Worm (Caenorhabditis elegans) whole organism, L1 larva: ENCODE data around the gene F13C5.2.
A peak's percentile ranks its signal among the peaks of the same experiment; 100 is the strongest.

Source experiments
- C16A3.4 ChIP-seq: fragments of 150-350 bp; optimal IDR thresholded peaks from 2 replicates; lab custom pipeline; 2014; ENCODE audit warnings: missing biosample characterization, missing genetic modification characterization
- C34B4.2 ChIP-seq: sonication (generic microtip); optimal IDR thresholded peaks from 2 replicates; lab custom pipeline; 2017; ENCODE audit warnings: mild to moderate bottlenecking, missing genetic modification characterization, missing compliant biosample characterization
- Y116A8C.19 ChIP-seq: sonication (generic microtip); optimal IDR thresholded peaks from 2 replicates; lab custom pipeline; 2016; ENCODE audit warnings: missing compliant biosample characterization, missing genetic modification characterization, borderline replicate concordance
- ama-1 ChIP-seq: fragments of 150-350 bp; optimal IDR thresholded peaks from 2 replicates; lab custom pipeline; 2014
- blmp-1 ChIP-seq: fragments of 150-350 bp; optimal IDR thresholded peaks from 2 replicates; lab custom pipeline; 2014; ENCODE audit warnings: missing biosample characterization, missing genetic modification characterization
- ceh-63 ChIP-seq: fragments of 200-800 bp; sonication (Bioruptor generic); optimal IDR thresholded peaks from 2 replicates; lab custom pipeline; 2018; ENCODE audit warnings: mild to moderate bottlenecking, missing genetic modification characterization, missing compliant biosample characterization
- ceh-8 ChIP-seq: fragments of 200-800 bp; sonication (Bioruptor generic); optimal IDR thresholded peaks from 2 replicates; lab custom pipeline; 2018; ENCODE audit warnings: mild to moderate bottlenecking, missing genetic modification characterization, moderate library complexity, missing compliant biosample characterization
- ceh-88 ChIP-seq: fragments of 200-800 bp; sonication (Bioruptor generic); IDR thresholded peaks from 2 replicates; pipeline ENCODE4 v1.3.6; 2022; ENCODE audit warnings: missing genetic modification characterization, missing compliant biosample characterization
- ceh-90 ChIP-seq: sonication (generic microtip); optimal IDR thresholded peaks from 2 replicates; lab custom pipeline; 2016; ENCODE audit warnings: missing genetic modification characterization, missing compliant biosample characterization
- dpl-1 ChIP-seq, 3 experiments: fragments of 150-350 bp in 2 of 3; sonication (generic microtip) in 1 of 3; optimal IDR thresholded peaks; 2 replicates each; lab custom pipeline; 2014 to 2017; ENCODE audit warnings: missing biosample characterization in 3 of 3, missing genetic modification characterization in 3 of 3, missing genetic modification reagents in 3 of 3
- dsc-1 ChIP-seq: sonication (generic microtip); optimal IDR thresholded peaks from 2 replicates; lab custom pipeline; 2016; ENCODE audit warnings: mild to moderate bottlenecking, missing genetic modification characterization, missing compliant biosample characterization
- ets-5 ChIP-seq: fragments of 200-800 bp; sonication (Bioruptor generic); IDR thresholded peaks from 2 replicates; pipeline ENCODE4 v1.3.6; 2022; ENCODE audit warnings: missing genetic modification characterization, missing compliant biosample characterization
- fkh-10 ChIP-seq: sonication (generic microtip); optimal IDR thresholded peaks from 2 replicates; lab custom pipeline; 2017; ENCODE audit warnings: missing biosample characterization, missing genetic modification reagents, missing genetic modification characterization
- fkh-4 ChIP-seq: sonication (generic microtip); optimal IDR thresholded peaks from 2 replicates; lab custom pipeline; 2016; ENCODE audit warnings: missing compliant biosample characterization, missing genetic modification characterization, borderline replicate concordance
- fos-1 ChIP-seq: fragments of 150-350 bp; optimal IDR thresholded peaks from 2 replicates; lab custom pipeline; 2014; ENCODE audit warnings: missing biosample characterization, missing genetic modification characterization
- hlh-17 ChIP-seq: fragments of 200-800 bp; sonication (Bioruptor generic); optimal IDR thresholded peaks from 2 replicates; lab custom pipeline; 2018; ENCODE audit warnings: missing genetic modification characterization, mild to moderate bottlenecking, missing compliant biosample characterization, moderate library complexity, borderline replicate concordance
- hlh-4 ChIP-seq: sonication (generic microtip); optimal IDR thresholded peaks from 2 replicates; lab custom pipeline; 2016; ENCODE audit warnings: mild to moderate bottlenecking, missing genetic modification characterization, missing compliant biosample characterization
- isw-1 ChIP-seq: fragments of 200-800 bp; sonication (Bioruptor generic); IDR thresholded peaks from 2 replicates; pipeline ENCODE4 v1.3.6; 2022; ENCODE audit warnings: missing genetic modification characterization, missing compliant biosample characterization
- jun-1 ChIP-seq: fragments of 150-350 bp; optimal IDR thresholded peaks from 2 replicates; lab custom pipeline; 2014; ENCODE audit warnings: missing biosample characterization, missing genetic modification reagents, missing genetic modification characterization
- lin-13 ChIP-seq: fragments of 150-350 bp; optimal IDR thresholded peaks from 2 replicates; lab custom pipeline; 2014; ENCODE audit warnings: missing biosample characterization, missing genetic modification reagents, missing genetic modification characterization
- lin-14 ChIP-seq: fragments of 200-800 bp; sonication (Bioruptor generic); optimal IDR thresholded peaks from 2 replicates; lab custom pipeline; 2018; ENCODE audit warnings: mild to moderate bottlenecking, missing genetic modification characterization, moderate library complexity, missing compliant biosample characterization
- lin-15B ChIP-seq: fragments of 150-350 bp; sonication (generic microtip); optimal IDR thresholded peaks from 3 replicates; lab custom pipeline; 2014; ENCODE audit warnings: missing biosample characterization, missing genetic modification characterization
- lin-39 ChIP-seq: fragments of 150-350 bp; optimal IDR thresholded peaks from 2 replicates; lab custom pipeline; 2014; ENCODE audit warnings: missing biosample characterization, missing genetic modification reagents, missing genetic modification characterization
- mef-2 ChIP-seq: fragments of 150-350 bp; optimal IDR thresholded peaks from 2 replicates; lab custom pipeline; 2014; ENCODE audit warnings: missing biosample characterization, missing genetic modification characterization
- nhr-11 ChIP-seq: fragments of 150-350 bp; optimal IDR thresholded peaks from 2 replicates; lab custom pipeline; 2014; ENCODE audit warnings: missing biosample characterization, missing genetic modification characterization
- nhr-20 ChIP-seq: sonication (generic microtip); optimal IDR thresholded peaks from 2 replicates; lab custom pipeline; 2016; ENCODE audit warnings: mild to moderate bottlenecking, missing genetic modification characterization, missing compliant biosample characterization
- nhr-76 ChIP-seq: sonication (generic microtip); optimal IDR thresholded peaks from 2 replicates; lab custom pipeline; 2017; ENCODE audit warnings: missing biosample characterization, missing genetic modification characterization
- nhr-77 ChIP-seq: fragments of 150-350 bp; optimal IDR thresholded peaks from 2 replicates; lab custom pipeline; 2014; ENCODE audit warnings: missing biosample characterization, missing genetic modification characterization
- nhr-85 ChIP-seq: sonication (generic microtip); peaks from one replicate; lab custom pipeline; 2016; ENCODE audit warnings: missing genetic modification characterization, inconsistent platforms, missing compliant biosample characterization
- pax-3 ChIP-seq: fragments of 200-800 bp; sonication (Bioruptor generic); optimal IDR thresholded peaks from 2 replicates; lab custom pipeline; 2018; ENCODE audit warnings: mild to moderate bottlenecking, missing genetic modification characterization, moderate library complexity, missing compliant biosample characterization
- pqm-1 ChIP-seq: sonication (generic microtip); optimal IDR thresholded peaks from 3 replicates; lab custom pipeline; 2017; ENCODE audit warnings: missing biosample characterization, missing genetic modification characterization
- rnt-1 ChIP-seq: sonication (generic microtip); optimal IDR thresholded peaks from 2 replicates; lab custom pipeline; 2016; ENCODE audit warnings: mild to moderate bottlenecking, missing genetic modification characterization, moderate library complexity, missing compliant biosample characterization
- skn-1 ChIP-seq: fragments of 150-350 bp; optimal IDR thresholded peaks from 2 replicates; lab custom pipeline; 2014; ENCODE audit warnings: missing biosample characterization, missing genetic modification characterization
- snpc-4 ChIP-seq: fragments of 150-350 bp; optimal IDR thresholded peaks from 2 replicates; lab custom pipeline; 2014; ENCODE audit warnings: missing biosample characterization, missing genetic modification characterization
- sup-37 ChIP-seq: fragments of 200-800 bp; sonication (Bioruptor generic); optimal IDR thresholded peaks from 2 replicates; lab custom pipeline; 2018; ENCODE audit warnings: mild to moderate bottlenecking, missing genetic modification characterization, missing compliant biosample characterization
- tbx-2 ChIP-seq: sonication (generic microtip); optimal IDR thresholded peaks from 2 replicates; lab custom pipeline; 2016; ENCODE audit warnings: missing genetic modification characterization, missing compliant biosample characterization
- tlp-1 ChIP-seq: fragments of 150-350 bp; optimal IDR thresholded peaks from 2 replicates; lab custom pipeline; 2014; ENCODE audit warnings: missing biosample characterization, missing genetic modification characterization
- unc-30 ChIP-seq: sonication (generic microtip); optimal IDR thresholded peaks from 2 replicates; lab custom pipeline; 2017; ENCODE audit warnings: missing biosample characterization, missing genetic modification characterization
- unc-62 ChIP-seq: fragments of 150-350 bp; optimal IDR thresholded peaks from 2 replicates; lab custom pipeline; 2014; ENCODE audit warnings: missing biosample characterization, missing genetic modification reagents, missing genetic modification characterization
- zag-1 ChIP-seq: fragments of 150-350 bp; optimal IDR thresholded peaks from 2 replicates; lab custom pipeline; 2014; ENCODE audit warnings: missing biosample characterization, missing genetic modification characterization
- ztf-11 ChIP-seq, 2 experiments: sonication (generic microtip); optimal IDR thresholded peaks; 2 replicates each; lab custom pipeline; 2016 to 2017; ENCODE audit warnings: missing genetic modification characterization in 2 of 2, missing biosample characterization in 1 of 2, missing compliant biosample characterization in 1 of 2

F13C5.2 gene

DNA sequence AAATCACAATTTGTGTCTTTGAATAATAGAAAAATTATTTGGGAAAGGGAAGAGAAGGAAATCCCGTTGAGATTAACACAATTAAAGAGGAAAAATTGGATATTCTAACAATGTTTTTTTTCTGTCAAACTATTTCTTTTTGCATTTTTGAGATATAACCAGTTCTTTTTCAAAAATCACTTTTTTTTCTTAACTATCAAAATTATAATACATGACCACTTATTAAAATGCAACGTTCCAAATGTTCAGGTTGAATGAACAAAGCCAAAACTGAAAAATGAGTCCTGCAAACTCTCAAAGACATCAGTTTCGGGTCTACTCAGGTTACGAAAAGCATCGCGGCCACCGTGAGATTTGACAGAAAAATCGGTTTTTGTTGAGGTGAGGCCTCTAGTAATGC is 15.8 kb downstream of the F13C5.2 start:
- TF ChIP-seq lin-39 (tag; lab: Kevin White, UChicago) (no peak), ceh-90 (no peak), fos-1 (tag; lab: Kevin White, UChicago) (no peak), zag-1 (tag; lab: Kevin White, UChicago) (no peak), isw-1 (GFP tag; lab: Robert Waterston, UW) (no peak), fkh-10 (no peak), tlp-1 (no peak), sup-37 (GFP tag; lab: Kevin White, UChicago) (no peak), skn-1 (no peak), unc-62 (GFP tag; lab: Kevin White, UChicago) (no peak), hlh-17 (GFP tag; lab: Kevin White, UChicago) (no peak)
- TF ChIP-seq, all 84 proteins: peak for 0

DNA sequence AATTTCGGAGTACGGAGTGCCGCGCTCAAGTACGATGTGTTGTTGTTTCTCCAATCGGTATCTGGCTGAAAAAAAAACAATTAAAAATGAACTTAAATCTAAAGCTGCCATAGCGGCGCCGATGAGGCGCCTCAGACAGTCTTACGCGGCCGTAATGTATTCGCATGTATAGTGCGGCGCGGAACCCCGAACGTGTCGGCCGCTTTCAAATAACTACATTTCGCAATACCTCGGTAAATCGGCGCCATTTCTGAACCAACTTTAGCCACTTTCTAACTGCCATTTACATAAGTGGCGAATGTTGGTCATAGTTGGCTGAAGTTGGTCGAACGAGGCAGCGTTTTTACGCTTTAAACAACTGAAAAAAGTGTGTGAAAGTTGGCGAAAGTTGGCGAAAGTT is 19.0 kb downstream of the F13C5.2 start:
- TF ChIP-seq snpc-4 (tag; lab: Kevin White, UChicago) (peak; percentile 58), nhr-11 (tag; lab: Kevin White, UChicago) (no peak), blmp-1 (tag; lab: Kevin White, UChicago) (no peak), ztf-11 (tag; optimal IDR thresholded peaks at IDR 0.05; lab: Kevin White, UChicago) (no peak), ceh-8 (GFP tag; lab: Kevin White, UChicago) (no peak)

DNA sequence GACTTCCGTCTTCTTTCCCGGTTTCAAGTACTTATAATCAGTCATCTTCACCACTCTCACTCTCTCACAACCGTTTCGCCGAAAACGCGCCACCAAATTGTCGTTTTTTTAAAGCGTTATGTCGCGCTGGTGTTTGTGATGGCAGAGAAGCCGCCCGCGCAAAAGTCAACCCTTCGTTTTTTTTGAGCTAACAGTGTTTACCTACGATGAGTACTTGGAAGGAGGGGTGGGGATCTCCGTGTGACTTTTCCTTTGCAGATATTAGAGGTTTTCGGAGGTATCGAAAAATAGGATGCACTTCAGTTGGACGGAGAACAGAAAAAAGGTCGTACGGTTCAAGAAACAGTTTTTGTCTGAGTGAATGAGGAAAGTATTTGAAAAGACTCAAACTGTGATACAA is 24.0 kb downstream of the F13C5.2 start:
- TF ChIP-seq isw-1 (GFP tag; lab: Robert Waterston, UW) = no peak
- no peak for TF ChIP-seq dpl-1 (GFP tag; optimal IDR thresholded peaks at IDR 0.05; lab: Kevin White, UChicago)
- TF ChIP-seq ets-5 (GFP tag; lab: Robert Waterston, UW) = no peak
- no peak for TF ChIP-seq lin-15B (tag; lab: Kevin White, UChicago)
- TF ChIP-seq ama-1 (lab: Kevin White, UChicago) = no peak
- TF ChIP-seq unc-62 (GFP tag; lab: Kevin White, UChicago) = no peak
- no peak for TF ChIP-seq nhr-85 (tag; lab: Kevin White, UChicago)
- TF ChIP-seq nhr-76 (tag; lab: Kevin White, UChicago) = no peak
- no peak for TF ChIP-seq unc-30 (tag; lab: Kevin White, UChicago)
- TF ChIP-seq C34B4.2 (tag; lab: Kevin White, UChicago) = no peak
- peak; percentile 2 for TF ChIP-seq nhr-20
- no peak for TF ChIP-seq C16A3.4 (tag; lab: Kevin White, UChicago)
- TF ChIP-seq ceh-88 (GFP tag; lab: Robert Waterston, UW) = no peak
- peak; percentile 55 for TF ChIP-seq nhr-77 (tag; lab: Kevin White, UChicago)
- no peak for TF ChIP-seq lin-13
- peak; percentile 20 for TF ChIP-seq lin-14 (GFP tag; lab: Kevin White, UChicago)
- no peak for TF ChIP-seq dsc-1 (tag; lab: Kevin White, UChicago)
- no peak for TF ChIP-seq pax-3 (tag; lab: Kevin White, UChicago)
- TF ChIP-seq mef-2 (tag; lab: Kevin White, UChicago) = no peak
- no peak for TF ChIP-seq hlh-17 (GFP tag; lab: Kevin White, UChicago)
- TF ChIP-seq jun-1 (tag; lab: Kevin White, UChicago) = no peak
- no peak for TF ChIP-seq pqm-1 (tag; lab: Kevin White, UChicago)
- TF ChIP-seq hlh-4 (tag; lab: Kevin White, UChicago) = no peak
- TF ChIP-seq fkh-4 (tag; lab: Kevin White, UChicago) = no peak
- peak; percentile 0 for TF ChIP-seq rnt-1 (tag; lab: Kevin White, UChicago)
- TF ChIP-seq Y116A8C.19 (tag; lab: Kevin White, UChicago) = no peak
- no peak for TF ChIP-seq nhr-11 (tag; lab: Kevin White, UChicago)
- no peak for TF ChIP-seq ceh-63 (GFP tag; lab: Kevin White, UChicago)
- peak; percentile 47 for TF ChIP-seq tbx-2 (tag; lab: Kevin White, UChicago)
- no peak for TF ChIP-seq blmp-1 (tag; lab: Kevin White, UChicago)
- TF ChIP-seq skn-1 = no peak
- no peak for TF ChIP-seq ceh-8 (GFP tag; lab: Kevin White, UChicago)
- TF ChIP-seq, all 84 proteins: peak for 5
